Worm (Caenorhabditis elegans): ENCODE data around the gene srh-31.

ce11 chrV:17699659-17700058 lies 7.5 kb upstream of the srh-31 start, which contains the start of gene Y26G10.6:
- no peak for TF ChIP-seq T22C8.4 (GFP tag; IDR thresholded peaks at IDR 0.05)
- TF ChIP-seq ref-1 (GFP tag; conservative IDR thresholded peaks at IDR 0.05): no peak
- no peak for TF ChIP-seq med-1 (GFP tag; optimal IDR thresholded peaks at IDR 0.05; ENCODE audit: insufficient read depth)
- no peak for TF ChIP-seq flt-1 (GFP tag; IDR thresholded peaks at IDR 0.05)
- TF ChIP-seq cog-1 (tag; optimal IDR thresholded peaks at IDR 0.05): no peak
- TF ChIP-seq tab-1 (GFP tag; IDR thresholded peaks at IDR 0.05): no peak
- TF ChIP-seq ztf-23 (GFP tag; IDR thresholded peaks at IDR 0.05): no peak
- TF ChIP-seq ztf-29 (GFP tag; IDR thresholded peaks at IDR 0.05): no peak
- no peak for TF ChIP-seq klf-2 (GFP tag; conservative IDR thresholded peaks at IDR 0.05)

All from whole organism, midembryonic.